Worm (Caenorhabditis elegans): ENCODE data around the gene H20J04.4.

H20J04.4 gene

ce11 chrII:4350888-4351287 is 22.1 kb downstream of the H20J04.4 start, which contains the start of gene H20J04.9:
H20J04.9 (plus strand) TSS chrII:4351188.
- TF ChIP-seq unc-39 (tag; optimal IDR thresholded peaks at IDR 0.05) (no peak), dmd-4 (tag; optimal IDR thresholded peaks at IDR 0.05) (no peak), lsy-2 (tag; optimal IDR thresholded peaks at IDR 0.05) (no peak), lin-11 (tag; optimal IDR thresholded peaks at IDR 0.05) (no peak), lin-39 (tag; optimal IDR thresholded peaks at IDR 0.05) (no peak), nhr-12 (tag; optimal IDR thresholded peaks at IDR 0.05) (no peak), gmeb-1 (tag; optimal IDR thresholded peaks at IDR 0.05) (no peak), nhr-21 (tag; optimal IDR thresholded peaks at IDR 0.05) (no peak), nhr-25 (tag; optimal IDR thresholded peaks at IDR 0.05) (no peak)

- TF ChIP-seq nhr-23 (tag; optimal IDR thresholded peaks at IDR 0.05) (no peak), nhr-129 (tag; optimal IDR thresholded peaks at IDR 0.05) (no peak), mab-5 (tag; optimal IDR thresholded peaks at IDR 0.05) (no peak), alr-1 (tag; optimal IDR thresholded peaks at IDR 0.05) (no peak), unc-55 (GFP tag; optimal IDR thresholded peaks at IDR 0.05) (no peak), nhr-10 (tag; optimal IDR thresholded peaks at IDR 0.05) (no peak), nhr-21 (tag; optimal IDR thresholded peaks at IDR 0.05) (no peak), ztf-1 (GFP tag; conservative IDR thresholded peaks at IDR 0.05) (no peak), Y55F3AM.14 (GFP tag; optimal IDR thresholded peaks at IDR 0.05) (no peak), lsy-2 (tag; optimal IDR thresholded peaks at IDR 0.05) (no peak)
These were observed 26.4 kb downstream of the H20J04.4 start, which contains the start of the genes H20J04.7 and H20J04.1 for ce11 chrII:4355217-4355616. H20J04.7 (minus strand) TSS chrII:4355317. H20J04.1 (plus strand) TSS chrII:4355613.

ce11 chrII:4358765-4359164 is 29.9 kb downstream of the H20J04.4 start, which contains the start of gene lat-2:
lat-2 (plus strand) TSS chrII:4359065.
- no peak for TF ChIP-seq nhr-129 (tag; optimal IDR thresholded peaks at IDR 0.05)
- no peak for TF ChIP-seq nhr-6 (tag; optimal IDR thresholded peaks at IDR 0.05)
- TF ChIP-seq sem-4 (tag; optimal IDR thresholded peaks at IDR 0.05), result no peak

DNA sequence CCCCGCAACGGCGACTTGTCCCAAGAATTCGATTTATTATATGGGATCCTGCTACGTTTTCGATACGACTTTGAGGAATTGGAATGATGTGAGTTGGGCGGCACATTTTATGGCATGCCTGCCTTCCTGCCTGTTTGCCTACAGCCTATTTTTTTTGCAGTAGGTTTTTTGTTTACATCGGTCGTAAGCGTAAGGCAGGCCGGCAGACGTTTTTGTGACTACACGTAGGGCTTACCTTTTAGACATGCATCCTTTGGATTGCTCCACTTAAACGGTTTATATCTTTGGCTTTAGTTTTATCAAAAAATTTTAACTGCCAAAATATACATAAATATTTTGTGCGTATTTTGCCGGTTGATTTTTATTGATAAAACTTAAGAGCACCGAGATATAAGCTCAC is 30.4 kb downstream of the H20J04.4 start:
- no peak for TF ChIP-seq F13H6.1 (tag; optimal IDR thresholded peaks at IDR 0.05)
- TF ChIP-seq C34F6.9 (tag; optimal IDR thresholded peaks at IDR 0.05), result no peak
- TF ChIP-seq mab-5 (tag; optimal IDR thresholded peaks at IDR 0.05), result no peak
- TF ChIP-seq alr-1 (tag; optimal IDR thresholded peaks at IDR 0.05), result no peak
- no peak for TF ChIP-seq lin-11 (tag; optimal IDR thresholded peaks at IDR 0.05)
- no peak for TF ChIP-seq unc-62 (GFP tag; optimal IDR thresholded peaks at IDR 0.05)
- no peak for TF ChIP-seq nhr-25 (tag; optimal IDR thresholded peaks at IDR 0.05)
- no peak for TF ChIP-seq unc-55 (GFP tag; optimal IDR thresholded peaks at IDR 0.05)
- TF ChIP-seq elt-3 (tag; optimal IDR thresholded peaks at IDR 0.05), result no peak

DNA sequence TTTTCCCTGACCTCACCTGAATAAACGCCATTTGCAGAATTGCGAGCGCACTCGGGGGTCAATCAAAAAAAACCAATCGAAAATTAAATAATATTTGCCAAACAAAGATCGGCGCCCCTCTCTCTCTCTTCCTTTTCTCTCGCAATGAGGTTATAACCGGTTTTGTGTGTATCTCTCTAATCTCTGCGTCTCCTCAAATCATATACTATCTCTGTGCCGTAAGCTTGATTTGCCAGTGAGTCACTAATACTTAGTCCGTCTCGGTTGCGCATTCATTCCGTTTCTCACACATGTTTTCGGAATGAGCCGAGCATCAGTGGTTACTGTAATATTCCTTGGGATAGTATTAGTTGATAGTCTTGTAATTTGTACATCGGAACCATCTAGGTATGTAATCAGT is 33.3 kb downstream of the H20J04.4 start:
- TF ChIP-seq F13H6.1 (tag; optimal IDR thresholded peaks at IDR 0.05) (peak; percentile 41), sma-3 (GFP tag; optimal IDR thresholded peaks at IDR 0.05) (peak; percentile 25), elt-1 (tag; optimal IDR thresholded peaks at IDR 0.05) (no peak), alr-1 (tag; optimal IDR thresholded peaks at IDR 0.05) (no peak), fos-1 (tag; optimal IDR thresholded peaks at IDR 0.05) (peak; percentile 37)

DNA sequence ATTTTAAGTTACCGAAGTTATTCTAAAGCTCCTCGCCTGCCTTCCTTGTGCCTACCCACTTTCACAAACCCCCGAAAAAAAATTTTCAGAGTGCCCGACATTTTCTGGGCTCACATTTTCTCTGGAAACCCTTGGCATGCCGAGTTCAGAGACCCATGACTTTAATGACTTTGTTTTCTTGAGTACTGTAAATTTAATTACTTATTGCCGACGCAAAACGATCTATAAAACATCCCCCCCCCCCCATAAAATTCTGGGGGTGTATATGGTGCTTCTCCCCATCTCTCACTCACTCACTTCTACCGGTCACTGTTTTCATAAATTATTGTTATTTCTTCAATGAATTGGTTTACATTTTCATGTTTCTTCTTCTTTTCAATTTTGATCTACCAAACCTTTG is 39.1 kb downstream of the H20J04.4 start, which contains the start of gene try-9:
try-9 (plus strand) TSS at position 301 of the 400 bp plus-strand sequence.
- no peak for TF ChIP-seq ztf-11 (tag; optimal IDR thresholded peaks at IDR 0.05)
- TF ChIP-seq snpc-4 (tag; optimal IDR thresholded peaks at IDR 0.05), result no peak
- no peak for TF ChIP-seq gmeb-1 (tag; optimal IDR thresholded peaks at IDR 0.05)
- TF ChIP-seq ztf-4 (tag; optimal IDR thresholded peaks at IDR 0.05), result no peak
- no peak for TF ChIP-seq nhr-21 (tag; optimal IDR thresholded peaks at IDR 0.05)
- no peak for TF ChIP-seq Y55F3AM.14 (GFP tag; optimal IDR thresholded peaks at IDR 0.05)
- no peak for TF ChIP-seq nhr-10 (tag; optimal IDR thresholded peaks at IDR 0.05)
- no peak for TF ChIP-seq lin-11 (tag; optimal IDR thresholded peaks at IDR 0.05)
- no peak for TF ChIP-seq ceh-16 (tag; optimal IDR thresholded peaks at IDR 0.05)
- TF ChIP-seq R02D3.7 (tag; optimal IDR thresholded peaks at IDR 0.05), result no peak
- TF ChIP-seq aly-2 (tag; optimal IDR thresholded peaks at IDR 0.05), result no peak
- no peak for TF ChIP-seq ceh-82 (tag; optimal IDR thresholded peaks at IDR 0.05)
- no peak for TF ChIP-seq mdl-1 (tag; optimal IDR thresholded peaks at IDR 0.05)
- no peak for TF ChIP-seq nhr-6 (tag; optimal IDR thresholded peaks at IDR 0.05)
